Worm (Caenorhabditis elegans) whole organism, L2 larva: ENCODE data around the gene C24A8.6.

Experiments used
- R02D3.7 ChIP-seq: fragments of 150-350 bp; optimal IDR thresholded peaks from 2 replicates; lab custom pipeline; 2014; ENCODE audit warnings: missing biosample characterization, missing genetic modification characterization
- alr-1 ChIP-seq: fragments of 150-350 bp; optimal IDR thresholded peaks from 2 replicates; lab custom pipeline; 2014; ENCODE audit warnings: missing biosample characterization, missing genetic modification characterization
- dmd-4 ChIP-seq: sonication (generic microtip); optimal IDR thresholded peaks from 2 replicates; lab custom pipeline; 2017; ENCODE audit warnings: missing biosample characterization, missing genetic modification characterization
- mdl-1 ChIP-seq, 2 experiments: fragments of 150-350 bp in 1 of 2; sonication (generic microtip) in 1 of 2; optimal IDR thresholded peaks; 2 replicates each; lab custom pipeline; 2017; ENCODE audit warnings: missing biosample characterization in 2 of 2, missing genetic modification characterization in 2 of 2
- nhr-237 ChIP-seq: fragments of 150-350 bp; optimal IDR thresholded peaks from 2 replicates; lab custom pipeline; 2014; ENCODE audit warnings: missing biosample characterization, missing genetic modification characterization
- nhr-25 ChIP-seq: fragments of 150-350 bp; sonication (generic microtip); optimal IDR thresholded peaks from 3 replicates; lab custom pipeline; 2014; ENCODE audit warnings: missing biosample characterization, missing genetic modification characterization
- snpc-4 ChIP-seq: fragments of 150-350 bp; optimal IDR thresholded peaks from 2 replicates; lab custom pipeline; 2014; ENCODE audit warnings: missing biosample characterization, missing genetic modification characterization
- unc-55 ChIP-seq: fragments of 150-350 bp; sonication (generic microtip); optimal IDR thresholded peaks from 3 replicates; lab custom pipeline; 2014; ENCODE audit warnings: missing biosample characterization, missing genetic modification reagents, missing genetic modification characterization

DNA sequence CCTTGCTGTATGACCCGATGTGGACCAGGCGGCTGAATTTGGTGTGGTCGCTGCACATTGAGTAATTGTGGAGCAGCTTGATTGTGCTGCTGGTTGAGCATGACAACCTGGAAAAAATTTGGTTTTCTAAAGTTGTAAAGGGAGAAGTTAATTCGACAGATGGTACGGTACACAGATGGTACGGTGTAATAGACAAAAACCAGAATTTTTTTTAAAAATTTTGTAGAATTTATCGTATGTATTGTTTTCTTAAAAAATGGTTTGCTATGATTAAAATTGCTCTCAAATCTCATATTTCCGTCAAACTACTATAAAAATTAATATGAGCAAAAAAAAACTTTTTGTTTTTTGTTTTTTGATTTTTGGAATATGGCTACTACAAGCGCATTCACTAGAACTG lies 25.3 kb downstream of the C24A8.6 start, which contains the start of gene pqn-15:
- TF ChIP-seq alr-1 (tag; lab: Kevin White, UChicago) = no peak
- TF ChIP-seq snpc-4 (tag; lab: Kevin White, UChicago) = no peak
- no peak for TF ChIP-seq nhr-25
- TF ChIP-seq nhr-237 (tag; lab: Kevin White, UChicago) = no peak
- no peak for TF ChIP-seq mdl-1 (tag; optimal IDR thresholded peaks at IDR 0.05; lab: Kevin White, UChicago)
- no peak for TF ChIP-seq R02D3.7
- no peak for TF ChIP-seq dmd-4 (tag; lab: Kevin White, UChicago)
- no peak for TF ChIP-seq unc-55 (GFP tag; lab: Kevin White, UChicago)
